Worm (Caenorhabditis elegans) whole organism, late embryonic: ENCODE data around the gene T15B7.8.

Experiments
- C08G9.2 ChIP-seq: sonication (generic microtip); optimal IDR thresholded peaks from 2 replicates; lab custom pipeline; 2016; ENCODE audit warnings: mild to moderate bottlenecking, missing genetic modification characterization, moderate library complexity, missing compliant biosample characterization
- F13H6.1 ChIP-seq: sonication (generic microtip); optimal IDR thresholded peaks from 2 replicates; lab custom pipeline; 2016; ENCODE audit warnings: missing genetic modification characterization, missing compliant biosample characterization
- K02D7.2 ChIP-seq: sonication (generic microtip); optimal IDR thresholded peaks from 2 replicates; lab custom pipeline; 2017; ENCODE audit warnings: mild to moderate bottlenecking, missing genetic modification characterization, missing compliant biosample characterization
- T23F11.4 ChIP-seq: fragments of 200-800 bp; sonication (Bioruptor generic); optimal IDR thresholded peaks from 2 replicates; lab custom pipeline; 2018; ENCODE audit warnings: mild to moderate bottlenecking, missing genetic modification characterization, missing compliant biosample characterization
- Y22D7AL.16 ChIP-seq: sonication (generic microtip); optimal IDR thresholded peaks from 2 replicates; lab custom pipeline; 2016; ENCODE audit warnings: missing genetic modification characterization, missing compliant biosample characterization
- ama-1 ChIP-seq: fragments of 150-350 bp; optimal IDR thresholded peaks from 2 replicates; lab custom pipeline; 2014
- ceh-14 ChIP-seq: sonication (generic microtip); optimal IDR thresholded peaks from 2 replicates; lab custom pipeline; 2016; ENCODE audit warnings: missing genotype, missing genetic modification characterization, missing compliant biosample characterization
- ceh-19 ChIP-seq: fragments of 200-800 bp; sonication (Bioruptor generic); optimal IDR thresholded peaks from 2 replicates; lab custom pipeline; 2018; ENCODE audit warnings: mild to moderate bottlenecking, missing genetic modification characterization, missing compliant biosample characterization
- ceh-2 ChIP-seq: sonication (generic microtip); optimal IDR thresholded peaks from 2 replicates; lab custom pipeline; 2016; ENCODE audit warnings: missing genotype, missing genetic modification characterization, missing compliant biosample characterization
- ceh-31 ChIP-seq: sonication (generic microtip); optimal IDR thresholded peaks from 2 replicates; lab custom pipeline; 2016; ENCODE audit warnings: missing genetic modification characterization, missing compliant biosample characterization
- ceh-34 ChIP-seq: sonication (generic microtip); optimal IDR thresholded peaks from 2 replicates; lab custom pipeline; 2016; ENCODE audit warnings: mild to moderate bottlenecking, missing genetic modification characterization, missing compliant biosample characterization
- ceh-45 ChIP-seq: fragments of 200-800 bp; sonication (Bioruptor generic); IDR thresholded peaks from 2 replicates; pipeline ENCODE4 v1.3.6; 2022; ENCODE audit warnings: missing genetic modification reagents, missing genetic modification characterization, missing compliant biosample characterization
- ceh-9 ChIP-seq: sonication (generic microtip); optimal IDR thresholded peaks from 2 replicates; lab custom pipeline; 2016; ENCODE audit warnings: mild to moderate bottlenecking, missing genetic modification characterization, inconsistent platforms, missing compliant biosample characterization
- elt-2 ChIP-seq: sonication (generic microtip); optimal IDR thresholded peaks from 2 replicates; lab custom pipeline; 2016; ENCODE audit warnings: missing genetic modification reagents, missing genetic modification characterization, missing compliant biosample characterization
- elt-4 ChIP-seq: sonication (generic microtip); optimal IDR thresholded peaks from 2 replicates; lab custom pipeline; 2016; ENCODE audit warnings: missing genetic modification characterization, missing compliant biosample characterization
- ets-4 ChIP-seq: sonication (generic microtip); optimal IDR thresholded peaks from 2 replicates; lab custom pipeline; 2016; ENCODE audit warnings: missing genetic modification characterization, missing compliant biosample characterization
- eyg-1 ChIP-seq: sonication (generic microtip); optimal IDR thresholded peaks from 2 replicates; lab custom pipeline; 2016; ENCODE audit warnings: missing genotype, missing genetic modification characterization, missing compliant biosample characterization
- fax-1 ChIP-seq: sonication (generic microtip); optimal IDR thresholded peaks from 2 replicates; lab custom pipeline; 2016; ENCODE audit warnings: missing genotype, missing genetic modification characterization, missing compliant biosample characterization
- fkh-10 ChIP-seq: fragments of 150-350 bp; optimal IDR thresholded peaks from 2 replicates; lab custom pipeline; 2014; ENCODE audit warnings: missing biosample characterization, missing genetic modification reagents, missing genetic modification characterization
- gmeb-2 ChIP-seq: sonication (generic microtip); optimal IDR thresholded peaks from 2 replicates; lab custom pipeline; 2016; ENCODE audit warnings: missing genetic modification characterization, inconsistent platforms, missing compliant biosample characterization
- hlh-30 ChIP-seq: sonication (generic microtip); optimal IDR thresholded peaks from 2 replicates; lab custom pipeline; 2017; ENCODE audit warnings: antibody characterized with exemption, missing genetic modification characterization, missing compliant biosample characterization; ENCODE audit not compliant: insufficient read depth
- hlh-8 ChIP-seq: sonication (generic microtip); optimal IDR thresholded peaks from 2 replicates; lab custom pipeline; 2016; ENCODE audit warnings: missing genotype, missing genetic modification characterization, missing compliant biosample characterization
- nfya-1 ChIP-seq: sonication (generic microtip); optimal IDR thresholded peaks from 2 replicates; lab custom pipeline; 2017; ENCODE audit warnings: missing genetic modification characterization, mild to moderate bottlenecking, missing compliant biosample characterization, antibody characterized with exemption, moderate library complexity
- nhr-11 ChIP-seq: fragments of 150-350 bp; optimal IDR thresholded peaks from 2 replicates; lab custom pipeline; 2014; ENCODE audit warnings: missing biosample characterization, missing genetic modification characterization
- nhr-232 ChIP-seq: sonication (generic microtip); optimal IDR thresholded peaks from 2 replicates; lab custom pipeline; 2016; ENCODE audit warnings: missing genetic modification characterization, missing compliant biosample characterization
- odd-2 ChIP-seq: sonication (generic microtip); optimal IDR thresholded peaks from 2 replicates; lab custom pipeline; 2017; ENCODE audit warnings: antibody characterized with exemption, mild to moderate bottlenecking, missing genetic modification characterization, missing compliant biosample characterization
- pax-1 ChIP-seq: fragments of 150-350 bp; optimal IDR thresholded peaks from 2 replicates; lab custom pipeline; 2014; ENCODE audit warnings: missing biosample characterization, missing genetic modification characterization
- pros-1 ChIP-seq: fragments of 150-350 bp; optimal IDR thresholded peaks from 2 replicates; lab custom pipeline; 2014; ENCODE audit warnings: missing biosample characterization, missing genetic modification reagents, missing genetic modification characterization
- rnt-1 ChIP-seq: sonication (generic microtip); optimal IDR thresholded peaks from 2 replicates; lab custom pipeline; 2016; ENCODE audit warnings: missing genetic modification characterization, missing compliant biosample characterization
- sdc-2 ChIP-seq: sonication (generic microtip); optimal IDR thresholded peaks from 2 replicates; lab custom pipeline; 2016; ENCODE audit warnings: missing genotype, missing genetic modification characterization, missing compliant biosample characterization
- sox-2 ChIP-seq: fragments of 200-800 bp; sonication (Bioruptor generic); IDR thresholded peaks from 2 replicates; pipeline ENCODE4 v1.3.6; 2022; ENCODE audit warnings: missing genetic modification reagents, missing genetic modification characterization, missing compliant biosample characterization
- syd-9 ChIP-seq: sonication (generic microtip); optimal IDR thresholded peaks from 2 replicates; lab custom pipeline; 2016; ENCODE audit warnings: mild to moderate bottlenecking, missing genetic modification characterization, moderate library complexity, missing compliant biosample characterization
- tbx-7 ChIP-seq: sonication (generic microtip); optimal IDR thresholded peaks from 2 replicates; lab custom pipeline; 2016; ENCODE audit warnings: missing genotype, missing genetic modification characterization, missing compliant biosample characterization
- ttx-3 ChIP-seq: sonication (generic microtip); optimal IDR thresholded peaks from 2 replicates; lab custom pipeline; 2016; ENCODE audit warnings: missing genetic modification reagents, missing genetic modification characterization, missing compliant biosample characterization
- unc-42 ChIP-seq: sonication (generic microtip); optimal IDR thresholded peaks from 2 replicates; lab custom pipeline; 2016; ENCODE audit warnings: missing genotype, missing genetic modification characterization, missing compliant biosample characterization
- unc-86 ChIP-seq: sonication (generic microtip); optimal IDR thresholded peaks from 2 replicates; lab custom pipeline; 2016; ENCODE audit warnings: missing genetic modification characterization, missing compliant biosample characterization

The T15B7.8 gene

DNA sequence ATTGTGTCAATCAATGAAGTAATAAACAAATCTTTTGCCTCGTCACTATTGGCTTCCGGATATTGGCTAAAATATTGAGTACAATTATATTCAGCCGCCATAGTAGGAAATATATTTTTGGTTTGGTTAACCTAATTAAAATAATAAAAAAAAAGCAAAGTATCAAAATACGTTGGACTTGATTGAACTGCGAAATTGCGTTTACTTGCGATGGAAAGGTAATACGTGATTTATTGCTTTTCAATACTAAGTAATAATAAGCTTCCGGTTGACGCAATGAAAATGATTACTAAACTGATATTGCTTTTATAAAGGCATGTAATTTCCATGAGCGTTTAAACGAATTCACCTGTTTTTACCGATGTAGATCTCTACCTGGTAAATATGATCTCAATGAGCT is 22.0 kb upstream of the T15B7.8 start, which contains the start of gene dmsr-9:
dmsr-9 (minus strand) TSS at position 101 of the 400 bp plus-strand sequence.
- no peak for TF ChIP-seq ama-1 (lab: Kevin White, UChicago)
- no peak for TF ChIP-seq ets-4 (tag; lab: Kevin White, UChicago)
- TF ChIP-seq Y22D7AL.16, result no peak
- TF ChIP-seq, all 69 proteins: peak for 0

DNA sequence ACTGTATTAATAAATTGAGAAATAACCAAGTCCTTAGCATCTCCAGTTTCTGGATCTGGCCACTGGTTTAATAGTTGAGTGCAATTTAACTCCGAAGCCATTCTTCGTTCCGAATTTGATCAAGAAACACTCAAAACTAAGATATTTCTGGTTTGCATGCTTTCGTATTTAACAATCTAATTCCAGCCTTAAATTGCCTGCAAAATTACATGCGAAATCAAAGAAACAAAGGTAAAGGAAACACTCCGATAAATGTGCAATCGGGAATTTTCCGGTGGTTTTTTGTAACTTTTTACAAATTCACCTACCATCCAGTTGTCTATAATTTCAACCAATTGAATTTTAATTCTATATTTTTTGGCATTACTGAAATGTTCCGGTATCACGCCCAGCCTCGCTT is 19.8 kb upstream of the T15B7.8 start, which contains the start of gene dmsr-10:
dmsr-10 (minus strand) TSS at position 101 of the 400 bp plus-strand sequence.
- TF ChIP-seq elt-2 (no peak), ets-4 (tag; lab: Kevin White, UChicago) (no peak), fax-1 (tag; lab: Kevin White, UChicago) (no peak), fkh-10 (GFP tag; lab: Kevin White, UChicago) (no peak), ceh-34 (tag; lab: Kevin White, UChicago) (no peak), ceh-45 (no peak)

DNA sequence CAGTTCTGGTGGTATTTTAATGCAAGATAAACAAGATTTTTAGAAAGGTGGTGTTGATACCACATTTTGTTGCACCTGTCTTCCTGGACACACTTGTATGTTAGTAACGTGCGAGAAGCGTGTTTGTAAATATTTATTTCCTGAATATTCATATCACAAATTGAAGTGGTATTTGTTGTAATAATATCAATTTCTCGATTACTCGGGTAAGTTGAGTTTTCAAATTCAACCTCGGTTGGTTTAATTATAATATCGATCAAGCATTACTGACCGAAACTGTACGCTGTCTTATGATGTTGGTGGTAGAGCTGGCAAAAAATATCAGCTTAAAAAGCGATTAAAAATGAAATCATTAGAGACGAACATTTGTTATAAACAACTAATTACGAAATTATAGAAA is 17.6 kb upstream of the T15B7.8 start, which contains the start of gene dmsr-11:
dmsr-11 (minus strand) TSS at position 101 of the 400 bp plus-strand sequence.
- no peak for TF ChIP-seq hlh-8
- no peak for TF ChIP-seq ceh-14 (tag; lab: Kevin White, UChicago)
- no peak for TF ChIP-seq unc-86 (tag; lab: Kevin White, UChicago)
- TF ChIP-seq ceh-19 (GFP tag; lab: Kevin White, UChicago), result no peak
- TF ChIP-seq ceh-2 (tag; lab: Kevin White, UChicago), result no peak
- no peak for TF ChIP-seq sdc-2 (tag; lab: Kevin White, UChicago)
- no peak for TF ChIP-seq ceh-9 (tag; lab: Kevin White, UChicago)
- TF ChIP-seq elt-4 (tag; lab: Kevin White, UChicago), result no peak
- TF ChIP-seq nhr-232 (tag; lab: Kevin White, UChicago), result no peak
- no peak for TF ChIP-seq tbx-7
- TF ChIP-seq C08G9.2 (tag; lab: Kevin White, UChicago), result no peak
- no peak for TF ChIP-seq ceh-34 (tag; lab: Kevin White, UChicago)
- no peak for TF ChIP-seq eyg-1 (tag; lab: Kevin White, UChicago)
- no peak for TF ChIP-seq sox-2 (GFP tag; lab: Robert Waterston, UW)
- no peak for TF ChIP-seq odd-2 (tag; lab: Kevin White, UChicago)
- no peak for TF ChIP-seq nfya-1 (tag; lab: Kevin White, UChicago)
- TF ChIP-seq K02D7.2 (tag; lab: Kevin White, UChicago), result no peak
- no peak for TF ChIP-seq F13H6.1 (tag; lab: Kevin White, UChicago)

DNA sequence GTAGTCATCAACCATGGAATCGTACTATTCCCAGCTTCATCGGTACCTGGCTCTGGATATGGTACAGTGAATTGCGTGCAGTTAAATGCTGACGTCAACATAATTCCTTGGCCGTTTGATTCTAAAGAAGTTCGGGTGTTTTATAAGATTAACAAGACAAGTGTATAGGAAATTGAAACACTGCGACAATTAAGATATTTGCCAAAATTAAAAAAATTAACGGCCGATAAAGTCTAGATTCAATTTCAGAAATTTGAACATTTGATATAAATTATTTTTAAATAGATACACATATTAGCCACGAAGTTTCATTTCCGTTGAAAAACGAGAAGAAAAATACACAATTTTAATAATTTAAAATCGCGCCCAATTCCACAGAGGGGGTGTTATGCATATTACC is 15.3 kb upstream of the T15B7.8 start, which contains the start of gene dmsr-12:
dmsr-12 (minus strand) TSS at position 101 of the 400 bp plus-strand sequence.
- no peak for TF ChIP-seq pros-1 (tag; lab: Kevin White, UChicago)
- no peak for TF ChIP-seq ttx-3 (tag; lab: Kevin White, UChicago)
- TF ChIP-seq syd-9 (tag; lab: Kevin White, UChicago), result no peak
- TF ChIP-seq hlh-30 (tag; lab: Kevin White, UChicago), result no peak
- no peak for TF ChIP-seq ceh-9 (tag; lab: Kevin White, UChicago)
- TF ChIP-seq eyg-1 (tag; lab: Kevin White, UChicago), result no peak
- no peak for TF ChIP-seq rnt-1 (tag; lab: Kevin White, UChicago)
- TF ChIP-seq pax-1 (tag; lab: Kevin White, UChicago), result no peak
- no peak for TF ChIP-seq gmeb-2 (tag; lab: Kevin White, UChicago)
- TF ChIP-seq ceh-31 (tag; lab: Kevin White, UChicago), result no peak

DNA sequence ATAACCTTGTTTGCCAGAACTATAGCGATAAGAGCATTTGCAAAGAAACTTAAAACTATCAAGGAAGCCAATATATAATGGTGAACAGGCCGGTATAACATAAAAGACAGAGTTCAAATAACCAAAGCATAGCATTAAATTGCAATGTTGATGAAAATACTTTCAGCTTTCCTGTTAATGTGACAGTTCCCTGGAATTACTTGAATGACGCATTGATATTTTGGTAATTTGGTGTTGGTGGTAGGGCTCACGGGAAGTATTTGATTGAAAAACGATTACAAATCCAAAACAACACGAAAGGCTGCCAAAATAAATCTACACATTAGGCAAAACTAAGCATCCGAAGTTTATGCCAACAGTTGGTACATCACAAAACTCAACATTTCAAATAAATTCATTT is 12.6 kb upstream of the T15B7.8 start, which contains the start of gene dmsr-16:
dmsr-16 (minus strand) TSS at position 101 of the 400 bp plus-strand sequence.
- TF ChIP-seq nhr-232 (tag; lab: Kevin White, UChicago), result no peak
- TF ChIP-seq unc-42 (tag; lab: Kevin White, UChicago), result no peak
- no peak for TF ChIP-seq T23F11.4 (GFP tag; lab: Kevin White, UChicago)
- TF ChIP-seq nhr-11, result no peak
- TF ChIP-seq, all 69 proteins: peak for 0
